Worm (Caenorhabditis elegans) whole organism, L2 larva: ENCODE data around the gene ZK1320.11.

Experiments
- C34F6.9 ChIP-seq: fragments of 150-350 bp; optimal IDR thresholded peaks from 2 replicates; lab custom pipeline; 2014; ENCODE audit warnings: missing biosample characterization, missing genetic modification characterization
- F13H6.1 ChIP-seq: sonication (generic microtip); optimal IDR thresholded peaks from 2 replicates; lab custom pipeline; 2016; ENCODE audit warnings: missing genetic modification characterization, missing compliant biosample characterization
- R02D3.7 ChIP-seq: fragments of 150-350 bp; optimal IDR thresholded peaks from 2 replicates; lab custom pipeline; 2014; ENCODE audit warnings: missing biosample characterization, missing genetic modification characterization
- ZK546.5 ChIP-seq: sonication (generic microtip); optimal IDR thresholded peaks from 2 replicates; lab custom pipeline; 2017; ENCODE audit warnings: missing biosample characterization, missing genetic modification characterization
- aly-2 ChIP-seq: fragments of 150-350 bp; optimal IDR thresholded peaks from 2 replicates; lab custom pipeline; 2014; ENCODE audit warnings: missing biosample characterization, missing genetic modification characterization
- ama-1 ChIP-seq: fragments of 150-350 bp; optimal IDR thresholded peaks from 2 replicates; lab custom pipeline; 2018; ENCODE audit warnings: inconsistent platforms
- blmp-1 ChIP-seq: sonication (generic microtip); optimal IDR thresholded peaks from 2 replicates; lab custom pipeline; 2017; ENCODE audit warnings: missing genetic modification characterization, mild to moderate bottlenecking, missing compliant biosample characterization, antibody characterized with exemption, moderate library complexity; ENCODE audit not compliant: insufficient read depth
- ceh-82 ChIP-seq: fragments of 150-350 bp; optimal IDR thresholded peaks from 2 replicates; lab custom pipeline; 2014; ENCODE audit warnings: missing biosample characterization, missing genetic modification characterization
- crh-2 ChIP-seq: sonication (generic microtip); optimal IDR thresholded peaks from 2 replicates; lab custom pipeline; 2017; ENCODE audit warnings: missing biosample characterization, missing genetic modification characterization
- dmd-4 ChIP-seq: sonication (generic microtip); optimal IDR thresholded peaks from 2 replicates; lab custom pipeline; 2017; ENCODE audit warnings: missing biosample characterization, missing genetic modification characterization
- egl-27 ChIP-seq: sonication (generic microtip); optimal IDR thresholded peaks from 3 replicates; lab custom pipeline; 2017; ENCODE audit warnings: missing biosample characterization, missing genetic modification reagents, missing genetic modification characterization
- elt-1 ChIP-seq: fragments of 150-350 bp; optimal IDR thresholded peaks from 2 replicates; lab custom pipeline; 2014; ENCODE audit warnings: missing biosample characterization, missing genetic modification characterization
- elt-3 ChIP-seq: sonication (generic microtip); optimal IDR thresholded peaks from 2 replicates; lab custom pipeline; 2017; ENCODE audit warnings: missing biosample characterization, missing genetic modification characterization
- fos-1 ChIP-seq: fragments of 150-350 bp; optimal IDR thresholded peaks from 2 replicates; lab custom pipeline; 2014; ENCODE audit warnings: missing biosample characterization, missing genetic modification characterization
- gmeb-1 ChIP-seq: fragments of 150-350 bp; optimal IDR thresholded peaks from 2 replicates; lab custom pipeline; 2014; ENCODE audit warnings: missing biosample characterization, missing genetic modification characterization
- lin-11 ChIP-seq: fragments of 150-350 bp; sonication (generic microtip); optimal IDR thresholded peaks from 2 replicates; lab custom pipeline; 2014; ENCODE audit warnings: missing biosample characterization, missing genetic modification characterization, inconsistent platforms, mixed read lengths
- lin-13 ChIP-seq: fragments of 150-350 bp; optimal IDR thresholded peaks from 2 replicates; lab custom pipeline; 2014; ENCODE audit warnings: missing biosample characterization, missing genetic modification reagents, missing genetic modification characterization
- lin-39 ChIP-seq: fragments of 150-350 bp; optimal IDR thresholded peaks from 2 replicates; lab custom pipeline; 2014; ENCODE audit warnings: missing biosample characterization, missing genetic modification reagents, missing genetic modification characterization
- lsy-2 ChIP-seq, 2 experiments: fragments of 150-350 bp in 1 of 2; sonication (generic microtip) in 1 of 2; optimal IDR thresholded peaks; 2 replicates each; lab custom pipeline; 2014 to 2017; ENCODE audit warnings: missing biosample characterization in 2 of 2, missing genetic modification characterization in 2 of 2
- mab-5 ChIP-seq: fragments of 150-350 bp; optimal IDR thresholded peaks from 2 replicates; lab custom pipeline; 2014; ENCODE audit warnings: missing biosample characterization, missing genetic modification characterization
- mbf-1 ChIP-seq: sonication (generic microtip); optimal IDR thresholded peaks from 2 replicates; lab custom pipeline; 2017; ENCODE audit warnings: missing biosample characterization, missing genetic modification characterization
- mdl-1 ChIP-seq, 2 experiments: fragments of 150-350 bp in 1 of 2; sonication (generic microtip) in 1 of 2; optimal IDR thresholded peaks; 2 replicates each; lab custom pipeline; 2017; ENCODE audit warnings: missing biosample characterization in 2 of 2, missing genetic modification characterization in 2 of 2
- nhr-11 ChIP-seq: fragments of 150-350 bp; optimal IDR thresholded peaks from 2 replicates; lab custom pipeline; 2014; ENCODE audit warnings: missing biosample characterization, missing genetic modification characterization
- nhr-12 ChIP-seq: fragments of 150-350 bp; optimal IDR thresholded peaks from 2 replicates; lab custom pipeline; 2014; ENCODE audit warnings: missing biosample characterization, missing genetic modification characterization
- nhr-129 ChIP-seq: fragments of 150-350 bp; optimal IDR thresholded peaks from 2 replicates; lab custom pipeline; 2014; ENCODE audit warnings: missing biosample characterization, missing genetic modification characterization
- nhr-21 ChIP-seq: fragments of 150-350 bp; optimal IDR thresholded peaks from 2 replicates; lab custom pipeline; 2014; ENCODE audit warnings: missing biosample characterization, missing genetic modification characterization
- nhr-237 ChIP-seq: fragments of 150-350 bp; optimal IDR thresholded peaks from 2 replicates; lab custom pipeline; 2014; ENCODE audit warnings: missing biosample characterization, missing genetic modification characterization
- nhr-77 ChIP-seq: fragments of 150-350 bp; optimal IDR thresholded peaks from 2 replicates; lab custom pipeline; 2014; ENCODE audit warnings: missing biosample characterization, missing genetic modification characterization
- peb-1 ChIP-seq: fragments of 150-350 bp; optimal IDR thresholded peaks from 2 replicates; lab custom pipeline; 2014; ENCODE audit warnings: missing biosample characterization, missing genetic modification characterization
- sem-4 ChIP-seq: fragments of 150-350 bp; optimal IDR thresholded peaks from 2 replicates; lab custom pipeline; 2014; ENCODE audit warnings: missing biosample characterization, missing genetic modification reagents, missing genetic modification characterization
- skn-1 ChIP-seq: sonication (generic microtip); optimal IDR thresholded peaks from 2 replicates; lab custom pipeline; 2017; ENCODE audit warnings: missing biosample characterization, missing genetic modification characterization
- sma-3 ChIP-seq: sonication (generic microtip); optimal IDR thresholded peaks from 2 replicates; lab custom pipeline; 2016; ENCODE audit warnings: missing genetic modification reagents, missing genetic modification characterization, missing compliant biosample characterization
- sma-9 ChIP-seq, 2 experiments: fragments of 150-350 bp in 1 of 2; sonication (generic microtip) in 1 of 2; optimal IDR thresholded peaks; 2 replicates each; lab custom pipeline; 2014 to 2016; ENCODE audit warnings: missing genetic modification characterization in 2 of 2, mild to moderate bottlenecking in 1 of 2, missing biosample characterization in 1 of 2, missing compliant biosample characterization in 1 of 2, missing genetic modification reagents in 1 of 2, moderate library complexity in 1 of 2
- unc-55 ChIP-seq: fragments of 150-350 bp; sonication (generic microtip); optimal IDR thresholded peaks from 3 replicates; lab custom pipeline; 2014; ENCODE audit warnings: missing biosample characterization, missing genetic modification reagents, missing genetic modification characterization
- zag-1 ChIP-seq: fragments of 150-350 bp; optimal IDR thresholded peaks from 2 replicates; lab custom pipeline; 2014; ENCODE audit warnings: missing biosample characterization, missing genetic modification characterization
- ztf-11 ChIP-seq: sonication (generic microtip); optimal IDR thresholded peaks from 2 replicates; lab custom pipeline; 2017; ENCODE audit warnings: missing biosample characterization, missing genetic modification characterization
- ztf-4 ChIP-seq: fragments of 150-350 bp; optimal IDR thresholded peaks from 2 replicates; lab custom pipeline; 2014; ENCODE audit warnings: missing biosample characterization, missing genetic modification characterization

The ZK1320.11 gene

ce11 chrII:9660379-9660778 is 7.0 kb upstream of the ZK1320.11 start, which contains the start of gene ZK1320.3:
Gene ZK1320.3, minus strand, starts transcription at chrII:9660419.
- no peak for TF ChIP-seq sma-3
- TF ChIP-seq egl-27 (tag; lab: Kevin White, UChicago): no peak
- peak; percentile 87 for TF ChIP-seq fos-1 (tag; lab: Kevin White, UChicago)
- TF ChIP-seq ZK546.5 (tag; lab: Kevin White, UChicago): no peak
- no peak for TF ChIP-seq sem-4
- no peak for TF ChIP-seq elt-3 (tag; lab: Kevin White, UChicago)
- TF ChIP-seq nhr-12: no peak
- TF ChIP-seq aly-2 (tag; lab: Kevin White, UChicago): no peak

ce11 chrII:9662160-9662559 is 5.3 kb upstream of the ZK1320.11 start:
- TF ChIP-seq zag-1 (tag; lab: Kevin White, UChicago): no peak
- TF ChIP-seq nhr-77 (tag; lab: Kevin White, UChicago): no peak
- no peak for TF ChIP-seq dmd-4
- no peak for TF ChIP-seq R02D3.7 (tag; lab: Kevin White, UChicago)
- no peak for TF ChIP-seq sma-3
- no peak for TF ChIP-seq ama-1 (lab: Kevin White, UChicago)
- no peak for TF ChIP-seq sem-4
- no peak for TF ChIP-seq nhr-237 (tag; lab: Kevin White, UChicago)
- no peak for TF ChIP-seq gmeb-1
- no peak for TF ChIP-seq unc-55 (GFP tag; lab: Kevin White, UChicago)
- TF ChIP-seq lin-11 (tag; lab: Kevin White, UChicago): no peak
- no peak for TF ChIP-seq nhr-21 (tag; lab: Kevin White, UChicago)
- TF ChIP-seq elt-1: no peak
- TF ChIP-seq lsy-2 (tag; optimal IDR thresholded peaks at IDR 0.05; lab: Kevin White, UChicago): no peak
- TF ChIP-seq ztf-11 (tag; lab: Kevin White, UChicago): no peak
- TF ChIP-seq elt-3 (tag; lab: Kevin White, UChicago): no peak
- no peak for TF ChIP-seq ceh-82
- no peak for TF ChIP-seq peb-1 (tag; lab: Kevin White, UChicago)
- TF ChIP-seq crh-2 (tag; lab: Kevin White, UChicago): no peak
- no peak for TF ChIP-seq blmp-1 (tag; lab: Kevin White, UChicago)
- TF ChIP-seq, all 48 proteins: peak for 0

ce11 chrII:9662797-9663196 is 4.6 kb upstream of the ZK1320.11 start, which contains the start of gene cyp-13A10:
Gene cyp-13A10, minus strand, starts transcription at chrII:9662884.
- TF ChIP-seq fos-1 (tag; lab: Kevin White, UChicago): peak; percentile 22
- no peak for TF ChIP-seq F13H6.1 (tag; lab: Kevin White, UChicago)

- TF ChIP-seq nhr-12 (no peak), mdl-1 (tag; optimal IDR thresholded peaks at IDR 0.05; lab: Kevin White, UChicago) (no peak), F13H6.1 (tag; lab: Kevin White, UChicago) (no peak), skn-1 (tag; lab: Kevin White, UChicago) (no peak), egl-27 (tag; lab: Kevin White, UChicago) (no peak), lin-39 (tag; lab: Kevin White, UChicago) (no peak), ztf-4 (no peak), nhr-237 (tag; lab: Kevin White, UChicago) (no peak), mbf-1 (tag; lab: Kevin White, UChicago) (no peak), elt-1 (no peak), unc-55 (GFP tag; lab: Kevin White, UChicago) (no peak), R02D3.7 (tag; lab: Kevin White, UChicago) (no peak), ceh-82 (no peak)
Measured at ce11 chrII:9665577-9665976, 1.8 kb upstream of the ZK1320.11 start, which contains the start of gene ZK1320.5. Gene ZK1320.5, minus strand, starts transcription at chrII:9665677.

ce11 chrII:9668959-9669358 is 1.5 kb downstream of the ZK1320.11 start, which contains the start of gene taf-8:
Gene taf-8, plus strand, starts transcription at chrII:9669318.
- peak; percentile 22 for TF ChIP-seq nhr-129 (tag; lab: Kevin White, UChicago)
- TF ChIP-seq sma-9 (GFP tag; optimal IDR thresholded peaks at IDR 0.05; lab: Kevin White, UChicago): peak; percentile 49
- TF ChIP-seq sma-9 (tag; optimal IDR thresholded peaks at IDR 0.05; lab: Kevin White, UChicago): no peak
- peak; percentile 38 for TF ChIP-seq lin-13 (GFP tag; lab: Kevin White, UChicago)
- TF ChIP-seq elt-3 (tag; lab: Kevin White, UChicago): no peak
- peak; percentile 7 for TF ChIP-seq mab-5 (tag; lab: Kevin White, UChicago)
- TF ChIP-seq unc-55 (GFP tag; lab: Kevin White, UChicago): peak; percentile 83
- peak; percentile 78 for TF ChIP-seq C34F6.9
- no peak for TF ChIP-seq nhr-11 (tag; lab: Kevin White, UChicago)
- TF ChIP-seq nhr-21 (tag; lab: Kevin White, UChicago): peak; percentile 26
- TF ChIP-seq crh-2 (tag; lab: Kevin White, UChicago): peak; percentile 67
- peak; percentile 5 to 85 for TF ChIP-seq lsy-2 (tag; optimal IDR thresholded peaks at IDR 0.05; lab: Kevin White, UChicago)
- TF ChIP-seq R02D3.7 (tag; lab: Kevin White, UChicago): peak; percentile 86
- TF ChIP-seq sma-3: peak; percentile 32
- TF ChIP-seq gmeb-1: peak; percentile 63
- TF ChIP-seq ztf-4: no peak
